Worm (Caenorhabditis elegans) whole organism, young adult: Measurements from ENCODE around the gene R03D7.15.
A peak's percentile ranks its signal among the peaks of the same experiment; 100 is the strongest.

Experiments
- B0019.2 ChIP-seq: fragments of 200-800 bp; sonication (Bioruptor generic); conservative IDR thresholded peaks from 2 replicates; pipeline ENCODE4 v1.3.6; 2022; ENCODE audit warnings: missing genetic modification reagents, missing genetic modification characterization, missing compliant biosample characterization
- B0035.1 ChIP-seq: sonication (generic microtip); optimal IDR thresholded peaks from 2 replicates; lab custom pipeline; 2016; ENCODE audit warnings: missing genetic modification characterization, mild to moderate bottlenecking, missing compliant biosample characterization, missing genotype, missing genetic modification reagents
- F37B4.10 ChIP-seq: fragments of 200-800 bp; sonication (Bioruptor generic); IDR thresholded peaks from 2 replicates; pipeline ENCODE4 v1.3.6; 2022; ENCODE audit warnings: missing genetic modification characterization, missing compliant biosample characterization
- F52B5.7 ChIP-seq: sonication (generic microtip); optimal IDR thresholded peaks from 2 replicates; lab custom pipeline; 2016; ENCODE audit warnings: mild to moderate bottlenecking, missing genetic modification characterization, missing compliant biosample characterization
- K12H6.12 ChIP-seq: fragments of 200-800 bp; sonication (Bioruptor generic); optimal IDR thresholded peaks from 2 replicates; lab custom pipeline; 2018; ENCODE audit warnings: mild to moderate bottlenecking, missing genetic modification characterization, missing compliant biosample characterization
- T07F8.4 ChIP-seq: sonication (generic microtip); optimal IDR thresholded peaks from 2 replicates; lab custom pipeline; 2016; ENCODE audit warnings: mild to moderate bottlenecking, missing genetic modification characterization, moderate library complexity, missing compliant biosample characterization
- Y56A3A.18 ChIP-seq: fragments of 200-800 bp; sonication (Bioruptor generic); IDR thresholded peaks from 2 replicates; pipeline ENCODE4 v1.3.6; 2022; ENCODE audit warnings: missing genetic modification reagents, missing genetic modification characterization, missing compliant biosample characterization
- Y79H2A.3 ChIP-seq: fragments of 200-800 bp; sonication (Bioruptor generic); conservative IDR thresholded peaks from 2 replicates; pipeline ENCODE4 v1.3.6; 2022; ENCODE audit warnings: missing genetic modification reagents, missing genetic modification characterization, missing compliant biosample characterization
- Y95B8A.8 ChIP-seq: fragments of 200-800 bp; sonication (Bioruptor generic); IDR thresholded peaks from 2 replicates; pipeline ENCODE4 v1.3.6; 2022; ENCODE audit warnings: missing genetic modification reagents, missing genetic modification characterization, missing compliant biosample characterization
- akir-1 ChIP-seq: fragments of 200-800 bp; sonication (Bioruptor generic); optimal IDR thresholded peaks from 2 replicates; lab custom pipeline; 2018; ENCODE audit warnings: mild to moderate bottlenecking, missing genetic modification characterization, moderate library complexity, missing compliant biosample characterization
- athp-1 ChIP-seq: sonication (generic microtip); optimal IDR thresholded peaks from 2 replicates; lab custom pipeline; 2017; ENCODE audit warnings: mild to moderate bottlenecking, missing genetic modification characterization, missing compliant biosample characterization
- attf-3 ChIP-seq: fragments of 200-800 bp; sonication (Bioruptor generic); conservative IDR thresholded peaks from 2 replicates; pipeline ENCODE4 v1.3.6; 2022; ENCODE audit warnings: missing genetic modification reagents, missing genetic modification characterization, missing compliant biosample characterization
- attf-5 ChIP-seq: fragments of 200-800 bp; sonication (Bioruptor generic); optimal IDR thresholded peaks from 2 replicates; lab custom pipeline; 2018; ENCODE audit warnings: mild to moderate bottlenecking, missing genetic modification characterization, missing compliant biosample characterization
- bed-1 ChIP-seq: fragments of 200-800 bp; sonication (Bioruptor generic); IDR thresholded peaks from 2 replicates; pipeline ENCODE4 v1.3.6; 2022; ENCODE audit warnings: missing genetic modification reagents, missing genetic modification characterization, missing compliant biosample characterization
- ccch-3 ChIP-seq: fragments of 200-800 bp; sonication (Bioruptor generic); optimal IDR thresholded peaks from 2 replicates; lab custom pipeline; 2018; ENCODE audit warnings: mild to moderate bottlenecking, missing genetic modification characterization, missing compliant biosample characterization
- ceh-27 ChIP-seq: fragments of 200-800 bp; sonication (Bioruptor generic); optimal IDR thresholded peaks from 2 replicates; lab custom pipeline; 2018; ENCODE audit warnings: mild to moderate bottlenecking, missing genetic modification characterization, moderate library complexity, missing compliant biosample characterization
- ceh-91 ChIP-seq: fragments of 200-800 bp; sonication (Bioruptor generic); IDR thresholded peaks from 2 replicates; pipeline ENCODE4 v1.3.6; 2022; ENCODE audit warnings: missing genetic modification reagents, missing genetic modification characterization, missing compliant biosample characterization
- dox-1 ChIP-seq: fragments of 200-800 bp; sonication (Bioruptor generic); IDR thresholded peaks from 2 replicates; pipeline ENCODE4 v1.3.6; 2022; ENCODE audit warnings: missing genetic modification reagents, missing genetic modification characterization, missing compliant biosample characterization
- dpff-1 ChIP-seq: sonication (generic microtip); optimal IDR thresholded peaks from 2 replicates; lab custom pipeline; 2017; ENCODE audit warnings: mild to moderate bottlenecking, missing genetic modification characterization, missing compliant biosample characterization
- dpl-1 ChIP-seq: fragments of 150-350 bp; optimal IDR thresholded peaks from 2 replicates; lab custom pipeline; 2014; ENCODE audit warnings: missing biosample characterization, missing genetic modification reagents, missing genetic modification characterization
- egl-18 ChIP-seq: fragments of 200-800 bp; sonication (Bioruptor generic); IDR thresholded peaks from 2 replicates; pipeline ENCODE4 v1.3.6; 2022; ENCODE audit warnings: missing genetic modification reagents, missing genetic modification characterization, missing compliant biosample characterization
- egl-44 ChIP-seq: fragments of 200-800 bp; sonication (Bioruptor generic); IDR thresholded peaks from 2 replicates; pipeline ENCODE4 v1.3.6; 2022; ENCODE audit warnings: missing genetic modification reagents, missing genetic modification characterization, missing compliant biosample characterization
- ets-4 ChIP-seq: fragments of 200-800 bp; sonication (Bioruptor generic); optimal IDR thresholded peaks from 2 replicates; lab custom pipeline; 2018; ENCODE audit warnings: mild to moderate bottlenecking, missing genetic modification characterization, missing compliant biosample characterization
- him-1 ChIP-seq: sonication (generic microtip); optimal IDR thresholded peaks from 2 replicates; lab custom pipeline; 2016; ENCODE audit warnings: missing genotype, missing genetic modification reagents, missing genetic modification characterization, missing compliant biosample characterization
- let-526 ChIP-seq: fragments of 200-800 bp; sonication (Bioruptor generic); IDR thresholded peaks from 2 replicates; pipeline ENCODE4 v1.3.6; 2022; ENCODE audit warnings: missing genetic modification reagents, missing genetic modification characterization, missing compliant biosample characterization
- let-607 ChIP-seq, 2 experiments: fragments of 200-800 bp in 1 of 2; sonication (Bioruptor generic) in 1 of 2; sonication (generic microtip) in 1 of 2; optimal IDR thresholded peaks; 2 replicates each; lab custom pipeline; 2016 to 2018; ENCODE audit warnings: mild to moderate bottlenecking in 2 of 2, missing compliant biosample characterization in 2 of 2, missing genetic modification characterization in 2 of 2, moderate library complexity in 2 of 2, missing genotype in 1 of 2
- madf-3 ChIP-seq: fragments of 200-800 bp; sonication (Bioruptor generic); IDR thresholded peaks from 2 replicates; pipeline ENCODE4 v1.3.6; 2022; ENCODE audit warnings: missing genetic modification reagents, missing genetic modification characterization, missing compliant biosample characterization
- mes-4 ChIP-seq: sonication (generic microtip); optimal IDR thresholded peaks from 2 replicates; lab custom pipeline; 2016; ENCODE audit warnings: missing genotype, missing genetic modification characterization, missing compliant biosample characterization
- nhr-80 ChIP-seq: sonication (generic microtip); optimal IDR thresholded peaks from 2 replicates; lab custom pipeline; 2016; ENCODE audit warnings: missing genetic modification characterization, missing compliant biosample characterization
- nhr-90 ChIP-seq: sonication (generic microtip); optimal IDR thresholded peaks from 2 replicates; lab custom pipeline; 2016; ENCODE audit warnings: missing genotype, mild to moderate bottlenecking, missing genetic modification characterization, missing compliant biosample characterization
- repo-1 ChIP-seq: sonication (generic microtip); optimal IDR thresholded peaks from 2 replicates; lab custom pipeline; 2017; ENCODE audit warnings: mild to moderate bottlenecking, missing genetic modification characterization, missing compliant biosample characterization
- sdz-38 ChIP-seq: sonication (generic microtip); optimal IDR thresholded peaks from 2 replicates; lab custom pipeline; 2016; ENCODE audit warnings: missing genotype, missing genetic modification characterization, missing compliant biosample characterization
- sptf-2 ChIP-seq: fragments of 200-800 bp; sonication (Bioruptor generic); optimal IDR thresholded peaks from 2 replicates; lab custom pipeline; 2018; ENCODE audit warnings: mild to moderate bottlenecking, missing genetic modification characterization, missing compliant biosample characterization
- unc-130 ChIP-seq: sonication (generic microtip); optimal IDR thresholded peaks from 2 replicates; lab custom pipeline; 2016; ENCODE audit warnings: missing genetic modification reagents, missing genetic modification characterization, missing compliant biosample characterization
- xnd-1 ChIP-seq: sonication (generic microtip); optimal IDR thresholded peaks from 2 replicates; lab custom pipeline; 2016; ENCODE audit warnings: missing genotype, missing genetic modification reagents, missing genetic modification characterization, missing compliant biosample characterization
- zfh-2 ChIP-seq: fragments of 200-800 bp; sonication (Bioruptor generic); conservative IDR thresholded peaks from 2 replicates; pipeline ENCODE4 v1.3.6; 2022; ENCODE audit warnings: missing genetic modification reagents, missing genetic modification characterization, missing compliant biosample characterization
- ztf-25 ChIP-seq: fragments of 200-800 bp; sonication (Bioruptor generic); IDR thresholded peaks from 2 replicates; pipeline ENCODE4 v1.3.6; 2022; ENCODE audit warnings: missing genetic modification reagents, missing genetic modification characterization, missing compliant biosample characterization

The R03D7.15 gene

DNA sequence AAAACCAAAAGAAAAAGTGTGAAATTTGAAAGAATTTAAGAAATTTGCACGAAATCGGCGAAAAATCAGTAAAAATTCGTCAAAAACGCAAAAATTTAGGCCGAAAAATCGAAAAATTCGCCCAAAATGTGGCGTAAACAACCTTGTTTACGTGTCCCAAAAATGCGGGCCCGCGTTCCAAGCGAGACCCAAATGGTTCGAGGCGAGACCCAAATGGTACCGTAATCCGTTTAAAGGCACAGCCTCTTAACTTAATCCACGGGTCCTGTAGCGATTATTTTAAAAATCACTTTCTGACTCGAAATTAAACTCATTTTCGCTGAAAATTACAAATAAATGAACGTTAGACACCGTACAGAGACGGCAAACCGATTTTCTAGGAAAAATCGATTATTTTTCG, 6.7 kb upstream of the R03D7.15 start (continued):
- TF ChIP-seq B0019.2 (GFP tag; lab: Robert Waterston, UW) = peak; percentile 57; the same call in 1 of the 2 replicates
- no peak for TF ChIP-seq dpff-1 (tag; lab: Kevin White, UChicago)
- TF ChIP-seq ceh-91 = peak; percentile 92
- TF ChIP-seq akir-1 (GFP tag; lab: Kevin White, UChicago) = no peak
- TF ChIP-seq ztf-25 = no peak
- TF ChIP-seq dox-1 (GFP tag; lab: Robert Waterston, UW) = peak; percentile 72
- TF ChIP-seq Y79H2A.3 (GFP tag; lab: Robert Waterston, UW) = peak; percentile 81
- no peak for TF ChIP-seq Y56A3A.18
- TF ChIP-seq egl-18 (GFP tag; lab: Robert Waterston, UW) = no peak
- no peak for TF ChIP-seq T07F8.4
- no peak for TF ChIP-seq sptf-2
- peak; percentile 92 for TF ChIP-seq xnd-1 (tag; lab: Kevin White, UChicago)
- no peak for TF ChIP-seq let-607 (tag; optimal IDR thresholded peaks at IDR 0.05; lab: Kevin White, UChicago)
- TF ChIP-seq zfh-2 = no peak
- TF ChIP-seq Y95B8A.8 (GFP tag; lab: Robert Waterston, UW) = peak; percentile 84
- TF ChIP-seq F52B5.7 (tag; lab: Kevin White, UChicago) = no peak

DNA sequence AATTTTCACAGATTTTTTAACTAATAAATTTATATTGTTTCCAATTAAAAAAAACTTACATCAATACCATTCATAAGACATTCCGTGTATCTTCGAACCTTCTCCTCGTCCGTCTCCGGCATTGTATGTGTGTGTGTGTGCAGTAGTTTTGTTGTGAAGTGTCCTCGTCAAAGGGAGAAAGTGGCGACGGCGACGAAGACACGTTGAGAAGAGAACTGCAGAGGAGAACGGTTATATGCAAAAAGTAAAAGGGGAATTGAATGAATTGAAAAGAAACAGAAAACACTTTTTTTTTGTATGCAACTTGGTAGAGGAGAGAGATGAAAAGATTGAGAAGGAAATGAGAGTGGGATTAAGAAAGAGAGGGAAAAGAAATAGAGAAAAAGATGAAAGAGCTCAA, 3.4 kb downstream of the R03D7.15 start:
- TF ChIP-seq attf-5 (no peak), repo-1 (no peak), ccch-3 (GFP tag; lab: Kevin White, UChicago) (no peak), sdz-38 (tag; lab: Kevin White, UChicago) (no peak), mes-4 (no peak), nhr-90 (tag; lab: Kevin White, UChicago) (no peak), ceh-27 (GFP tag; lab: Kevin White, UChicago) (no peak), egl-44 (GFP tag; lab: Robert Waterston, UW) (no peak), madf-3 (GFP tag; lab: Robert Waterston, UW) (no peak), dpl-1 (GFP tag; lab: Kevin White, UChicago) (no peak), B0035.1 (tag; lab: Kevin White, UChicago) (no peak), ets-4 (GFP tag; lab: Kevin White, UChicago) (no peak), bed-1 (GFP tag; lab: Robert Waterston, UW) (no peak), attf-3 (GFP tag; lab: Robert Waterston, UW) (no peak), F37B4.10 (GFP tag; lab: Robert Waterston, UW) (no peak), K12H6.12 (tag; lab: Kevin White, UChicago) (no peak), Y79H2A.3 (GFP tag; lab: Robert Waterston, UW) (no peak), athp-1 (no peak), let-526 (no peak), unc-130 (GFP tag; lab: Kevin White, UChicago) (no peak)
- TF ChIP-seq, all 124 proteins: peak for 0

DNA sequence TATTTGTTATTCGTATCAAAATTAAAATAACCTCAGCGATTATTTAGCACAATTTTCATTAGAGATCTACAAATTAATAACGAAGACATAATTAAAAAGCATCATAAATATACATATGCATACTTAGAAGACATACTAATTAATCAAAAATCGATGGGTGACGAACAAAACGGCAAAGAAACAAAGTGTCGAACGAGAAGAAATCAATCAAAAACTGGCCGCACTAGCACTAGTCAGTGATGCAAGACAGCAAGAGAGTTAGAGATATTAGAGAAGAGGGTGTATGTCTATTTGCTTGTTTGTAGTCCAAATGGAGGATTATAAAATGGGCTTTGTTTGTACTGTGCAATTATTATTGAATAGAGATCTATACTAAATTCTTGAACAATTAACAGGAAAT, 4.8 kb downstream of the R03D7.15 start:
- TF ChIP-seq him-1 (tag; lab: Kevin White, UChicago) (no peak), nhr-80 (tag; lab: Kevin White, UChicago) (peak; percentile 3)
